Worm (Caenorhabditis elegans) whole organism, L4 larva: ENCODE results near the gene exos-2.

Experiments used
- Y48G9A.11 ChIP-seq: fragments of 200-800 bp; sonication (Bioruptor generic); IDR thresholded peaks from 2 replicates; pipeline ENCODE4 v1.3.6; 2022; ENCODE audit warnings: missing genetic modification reagents, missing genetic modification characterization, missing compliant biosample characterization
- aly-2 ChIP-seq: sonication (generic microtip); optimal IDR thresholded peaks from 2 replicates; lab custom pipeline; 2018; ENCODE audit warnings: missing biosample characterization, missing genetic modification characterization
- attf-4 ChIP-seq: sonication (generic microtip); optimal IDR thresholded peaks from 3 replicates; lab custom pipeline; 2017; ENCODE audit warnings: missing biosample characterization, missing genetic modification characterization
- ceh-28 ChIP-seq: fragments of 150-350 bp; optimal IDR thresholded peaks from 2 replicates; lab custom pipeline; 2014; ENCODE audit warnings: missing biosample characterization, missing genetic modification reagents, missing genetic modification characterization
- ces-1 ChIP-seq: fragments of 150-350 bp; sonication (generic microtip); optimal IDR thresholded peaks from 4 replicates; lab custom pipeline; 2014; ENCODE audit warnings: missing biosample characterization, missing genetic modification reagents, missing genetic modification characterization
- ctbp-1 ChIP-seq: fragments of 200-800 bp; sonication (Bioruptor generic); IDR thresholded peaks from 2 replicates; pipeline ENCODE4 v1.3.6; 2022; ENCODE audit warnings: missing genetic modification reagents, missing genetic modification characterization, missing compliant biosample characterization
- daf-12 ChIP-seq: fragments of 150-350 bp; optimal IDR thresholded peaks from 2 replicates; lab custom pipeline; 2014; ENCODE audit warnings: missing biosample characterization, missing genetic modification reagents, missing genetic modification characterization
- daf-16 ChIP-seq, 3 experiments: sonication (generic microtip); optimal IDR thresholded peaks; 2 replicates each; lab custom pipeline; 2016 to 2017; ENCODE audit warnings: missing genetic modification characterization in 3 of 3, missing genetic modification reagents in 3 of 3, mild to moderate bottlenecking in 2 of 3, missing compliant biosample characterization in 2 of 3, missing biosample characterization in 1 of 3, moderate library complexity in 1 of 3
- dmd-6 ChIP-seq: fragments of 200-800 bp; sonication (Bioruptor generic); IDR thresholded peaks from 2 replicates; pipeline ENCODE4 v1.3.6; 2022; ENCODE audit warnings: missing genetic modification reagents, missing genetic modification characterization, missing compliant biosample characterization
- fkh-10 ChIP-seq: fragments of 150-350 bp; optimal IDR thresholded peaks from 2 replicates; lab custom pipeline; 2014; ENCODE audit warnings: missing biosample characterization, missing genetic modification reagents, missing genetic modification characterization
- gei-8 ChIP-seq: fragments of 200-800 bp; sonication (Bioruptor generic); optimal IDR thresholded peaks from 2 replicates; lab custom pipeline; 2018; ENCODE audit warnings: mild to moderate bottlenecking, missing genetic modification characterization, missing compliant biosample characterization
- hlh-30 ChIP-seq: sonication (generic microtip); optimal IDR thresholded peaks from 2 replicates; lab custom pipeline; 2017; ENCODE audit warnings: antibody characterized with exemption, mild to moderate bottlenecking, missing genetic modification characterization, missing compliant biosample characterization; ENCODE audit not compliant: insufficient read depth
- lim-7 ChIP-seq: fragments of 200-800 bp; sonication (Bioruptor generic); IDR thresholded peaks from 2 replicates; pipeline ENCODE4 v1.3.6; 2022; ENCODE audit warnings: missing genetic modification characterization, missing compliant biosample characterization
- lin-1 ChIP-seq: fragments of 200-800 bp; sonication (Bioruptor generic); IDR thresholded peaks from 2 replicates; pipeline ENCODE4 v1.3.6; 2022; ENCODE audit warnings: missing genetic modification reagents, missing genetic modification characterization, missing compliant biosample characterization
- lin-29 ChIP-seq: fragments of 200-800 bp; sonication (Bioruptor generic); IDR thresholded peaks from 2 replicates; pipeline ENCODE4 v1.3.6; 2022; ENCODE audit warnings: missing genetic modification reagents, missing genetic modification characterization, missing compliant biosample characterization
- lsy-2 ChIP-seq, 2 experiments: fragments of 150-350 bp in 1 of 2; sonication (generic microtip) in 1 of 2; optimal IDR thresholded peaks; 2 replicates each; lab custom pipeline; 2014 to 2017; ENCODE audit warnings: missing biosample characterization in 2 of 2, missing genetic modification characterization in 2 of 2
- madf-5 ChIP-seq, 2 experiments: fragments of 200-800 bp; sonication (Bioruptor generic); IDR thresholded peaks; 2 replicates each; pipeline ENCODE4 v1.3.6; 2022; ENCODE audit warnings: missing compliant biosample characterization in 2 of 2, missing genetic modification characterization in 2 of 2
- mdl-1 ChIP-seq, 2 experiments: fragments of 150-350 bp in 1 of 2; sonication (generic microtip) in 1 of 2; optimal IDR thresholded peaks; 2 replicates each; lab custom pipeline; 2014 to 2017; ENCODE audit warnings: missing biosample characterization in 2 of 2, missing genetic modification characterization in 2 of 2
- mep-1 ChIP-seq: fragments of 150-350 bp; sonication (generic microtip); optimal IDR thresholded peaks from 3 replicates; lab custom pipeline; 2014; ENCODE audit warnings: missing biosample characterization, missing genetic modification characterization
- nhr-11 ChIP-seq: fragments of 150-350 bp; optimal IDR thresholded peaks from 2 replicates; lab custom pipeline; 2014; ENCODE audit warnings: missing biosample characterization, missing genetic modification characterization
- nhr-237 ChIP-seq: sonication (generic microtip); optimal IDR thresholded peaks from 2 replicates; lab custom pipeline; 2017; ENCODE audit warnings: missing biosample characterization, missing genetic modification characterization
- nhr-25 ChIP-seq: sonication (generic microtip); optimal IDR thresholded peaks from 2 replicates; lab custom pipeline; 2017; ENCODE audit warnings: missing genetic modification characterization, mild to moderate bottlenecking, missing compliant biosample characterization, antibody characterized with exemption, moderate library complexity, borderline replicate concordance; ENCODE audit not compliant: insufficient read depth
- nhr-42 ChIP-seq: fragments of 200-800 bp; sonication (Bioruptor generic); IDR thresholded peaks from 2 replicates; pipeline ENCODE4 v1.3.6; 2022; ENCODE audit warnings: missing genetic modification characterization, missing compliant biosample characterization
- snpc-1.2 ChIP-seq: fragments of 200-800 bp; sonication (Bioruptor generic); IDR thresholded peaks from 2 replicates; pipeline ENCODE4 v1.3.6; 2022; ENCODE audit warnings: missing genetic modification reagents, missing genetic modification characterization, missing compliant biosample characterization
- unc-62 ChIP-seq, 3 experiments: fragments of 150-350 bp in 1 of 3; sonication (generic microtip); optimal IDR thresholded peaks in 2 of 3; peaks in 1 of 3; 1 replicate in 1 of 3; 2 replicates in 2 of 3; lab custom pipeline; 2014 to 2017; ENCODE audit warnings: missing biosample characterization in 3 of 3, missing genetic modification characterization in 3 of 3, missing genetic modification reagents in 3 of 3, missing genotype in 1 of 3
- zfp-2 ChIP-seq: sonication (generic microtip); optimal IDR thresholded peaks from 2 replicates; lab custom pipeline; 2016; ENCODE audit warnings: mild to moderate bottlenecking, missing genetic modification characterization, missing compliant biosample characterization
- ztf-7 ChIP-seq: fragments of 150-350 bp; optimal IDR thresholded peaks from 2 replicates; lab custom pipeline; 2014; ENCODE audit warnings: missing biosample characterization, missing genetic modification characterization

exos-2 gene

DNA sequence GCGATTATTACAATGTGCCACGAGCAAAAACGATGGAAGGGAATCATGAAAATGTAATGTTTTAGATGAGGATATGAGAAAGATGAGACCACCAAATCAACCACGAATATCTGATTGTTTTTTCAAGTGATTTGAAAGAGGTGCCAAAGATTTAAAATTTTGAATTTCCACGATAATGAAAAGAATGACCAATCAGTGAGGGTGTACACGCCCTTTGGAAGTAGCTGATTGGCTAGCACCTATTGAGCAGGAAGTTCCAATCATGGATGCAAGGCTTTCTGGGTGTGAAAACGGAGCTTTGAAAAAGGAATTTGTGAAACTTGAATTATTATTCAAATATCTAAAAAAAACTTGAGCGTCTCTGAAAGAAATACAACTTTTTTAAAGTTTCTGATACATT is 23.7 kb upstream of the exos-2 start:
- TF ChIP-seq gei-8 (GFP tag; lab: Kevin White, UChicago) = no peak
- peak in 1 of 2 experiments; percentile 15 for TF ChIP-seq unc-62 (GFP tag; optimal IDR thresholded peaks at IDR 0.05 in 1 of 2; lab: Kevin White, UChicago)
- TF ChIP-seq unc-62 (tag; optimal IDR thresholded peaks at IDR 0.05; lab: Kevin White, UChicago) = no peak

DNA sequence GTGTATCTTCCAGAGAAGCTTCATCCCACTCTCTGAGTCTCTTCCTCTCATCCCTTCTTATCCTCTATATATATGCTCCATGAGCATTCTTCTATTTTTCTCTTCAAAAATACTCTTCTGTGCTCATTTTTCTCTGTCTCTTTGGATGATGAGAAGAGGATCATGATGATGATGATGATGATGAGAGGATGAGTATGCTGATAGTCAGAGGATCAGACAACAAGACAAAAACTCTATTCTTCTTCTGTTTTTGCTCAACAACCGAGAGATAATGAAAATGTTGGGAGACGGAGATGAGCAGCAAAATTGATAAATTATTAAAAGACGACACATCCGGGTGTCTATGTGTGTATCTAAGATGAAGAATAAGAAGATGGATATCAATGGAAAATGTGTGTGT is 21.9 kb upstream of the exos-2 start:
- TF ChIP-seq unc-62 (GFP tag; optimal IDR thresholded peaks at IDR 0.05 in 1 of 2; lab: Kevin White, UChicago) (peak in 1 of 2 experiments; percentile 96), unc-62 (tag; optimal IDR thresholded peaks at IDR 0.05; lab: Kevin White, UChicago) (no peak), zfp-2 (tag; lab: Kevin White, UChicago) (no peak), ctbp-1 (GFP tag; lab: Robert Waterston, UW) (0 out of 2 replicates have a peak, but pooled peaks have one; percentile 20), nhr-11 (tag; lab: Kevin White, UChicago) (peak; percentile 74), daf-16 (GFP tag; optimal IDR thresholded peaks at IDR 0.05; lab: Kevin White, UChicago) (peak in 1 of 2 experiments; percentile 46), daf-16 (tag; optimal IDR thresholded peaks at IDR 0.05; lab: Kevin White, UChicago) (no peak), hlh-30 (tag; lab: Kevin White, UChicago) (peak; percentile 4)

DNA sequence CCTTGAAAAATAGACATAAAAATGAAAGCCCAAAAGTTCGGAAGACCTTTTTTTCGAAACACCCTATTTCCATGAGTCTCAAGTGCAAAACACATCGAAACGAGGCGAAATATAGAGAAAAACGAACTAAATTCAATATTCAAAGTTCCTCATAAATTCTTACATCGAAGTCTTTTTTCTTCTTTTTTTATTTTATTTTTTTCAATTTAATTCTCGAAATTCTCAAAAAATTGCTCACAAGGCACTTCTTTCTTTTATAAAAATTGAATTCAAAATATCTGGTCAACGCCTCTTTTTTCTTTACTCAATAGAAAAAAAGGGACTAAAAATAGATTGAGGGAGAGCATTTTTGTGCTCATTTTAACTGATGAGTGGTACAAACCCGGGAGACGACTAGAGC is 20.1 kb upstream of the exos-2 start:
- TF ChIP-seq fkh-10 (peak; percentile 27), ceh-28 (tag; lab: Kevin White, UChicago) (no peak)

DNA sequence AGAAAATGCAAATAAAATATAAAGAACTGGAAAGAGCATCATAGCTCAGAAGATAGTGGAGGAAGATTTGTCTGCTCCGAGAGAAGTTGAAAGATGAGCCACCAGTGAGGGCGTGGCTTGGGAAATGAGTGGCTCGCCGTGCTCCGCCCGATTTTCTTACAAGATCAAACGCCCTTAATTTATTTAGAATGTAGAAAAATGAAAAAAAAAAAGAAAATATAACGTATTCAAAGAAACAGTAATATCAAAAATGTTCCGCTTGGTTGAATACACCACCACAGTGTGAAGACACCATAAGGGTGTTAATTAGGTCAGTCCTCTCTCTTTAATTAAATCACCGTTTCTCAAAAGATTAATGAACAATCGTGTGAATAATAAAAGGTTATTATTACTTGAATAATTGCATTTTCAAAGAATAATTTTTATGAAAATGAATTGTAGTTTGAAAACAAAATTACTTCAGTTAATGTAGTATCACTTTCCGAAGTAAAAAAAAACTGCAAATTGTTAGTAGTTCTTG is 12.8 kb upstream of the exos-2 start, which contains the start of gene sfrp-1:
Gene sfrp-1, minus strand, starts transcription at position 51 of the 520 bp plus-strand sequence.
- TF ChIP-seq nhr-237 (tag; lab: Kevin White, UChicago) = no peak
- TF ChIP-seq nhr-25 (tag; lab: Kevin White, UChicago) = no peak
- no peak for TF ChIP-seq mdl-1 (tag; optimal IDR thresholded peaks at IDR 0.05; lab: Kevin White, UChicago)
- TF ChIP-seq ztf-7 (tag; lab: Kevin White, UChicago) = no peak
- no peak for TF ChIP-seq nhr-42 (GFP tag; lab: Robert Waterston, UW)
- no peak for TF ChIP-seq lin-1 (GFP tag; lab: Robert Waterston, UW)
- TF ChIP-seq lim-7 (GFP tag; lab: Robert Waterston, UW) = no peak
- TF ChIP-seq lsy-2 (tag; optimal IDR thresholded peaks at IDR 0.05; lab: Kevin White, UChicago) = no peak
- no peak for TF ChIP-seq ces-1 (GFP tag; lab: Kevin White, UChicago)
- TF ChIP-seq mep-1 (tag; lab: Kevin White, UChicago) = no peak
- no peak for TF ChIP-seq dmd-6 (GFP tag; lab: Robert Waterston, UW)
- TF ChIP-seq Y48G9A.11 (GFP tag; lab: Robert Waterston, UW) = no peak
- no peak for TF ChIP-seq aly-2
- no peak for TF ChIP-seq gei-8 (GFP tag; lab: Kevin White, UChicago)
- TF ChIP-seq, all 104 proteins: peak for 0

DNA sequence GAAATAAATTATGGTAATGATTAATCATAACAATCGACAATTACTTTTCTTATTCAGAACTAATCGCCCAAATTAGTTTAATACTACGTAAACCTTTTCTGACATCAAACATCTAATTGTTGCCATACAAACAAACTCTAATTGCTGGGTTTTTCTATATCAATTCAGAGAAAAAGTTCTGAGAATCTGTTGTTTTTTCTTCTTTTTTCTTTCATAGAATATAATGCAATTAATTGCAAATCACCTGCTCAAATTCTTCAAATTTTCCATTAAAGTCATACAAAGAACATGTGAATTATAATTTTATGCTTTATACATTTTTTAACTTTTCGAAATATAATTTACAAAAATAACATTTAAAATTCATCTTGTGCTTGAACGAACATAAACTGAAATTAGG is 11.9 kb upstream of the exos-2 start:
- no peak for TF ChIP-seq snpc-1.2 (GFP tag; lab: Robert Waterston, UW)

DNA sequence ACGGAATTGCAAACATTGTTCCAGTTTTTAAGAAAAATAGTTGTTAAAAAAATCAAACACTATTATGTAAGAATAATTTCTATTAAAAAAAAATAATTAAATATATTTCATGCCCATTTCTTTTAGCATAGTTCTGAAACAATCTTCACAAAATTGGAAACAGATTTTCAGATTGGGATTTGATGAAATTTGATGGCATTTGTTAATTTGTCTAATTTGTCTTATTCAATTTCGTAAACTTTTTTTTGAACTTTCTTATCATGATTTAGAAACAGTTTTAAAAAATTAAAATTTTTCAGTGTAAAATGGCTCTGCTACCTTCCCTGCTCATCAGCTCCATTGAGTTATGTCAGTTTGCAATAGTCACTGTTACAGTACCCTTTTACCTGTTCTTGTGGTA is 10.4 kb upstream of the exos-2 start, which contains the start of gene srv-13:
Gene srv-13, plus strand, starts transcription at position 301 of the 400 bp plus-strand sequence.
- TF ChIP-seq mdl-1 (tag; optimal IDR thresholded peaks at IDR 0.05; lab: Kevin White, UChicago) = no peak
- no peak for TF ChIP-seq madf-5 (GFP tag; IDR thresholded peaks at IDR 0.05; lab: Robert Waterston, UW)
- TF ChIP-seq, all 104 proteins: peak for 0

DNA sequence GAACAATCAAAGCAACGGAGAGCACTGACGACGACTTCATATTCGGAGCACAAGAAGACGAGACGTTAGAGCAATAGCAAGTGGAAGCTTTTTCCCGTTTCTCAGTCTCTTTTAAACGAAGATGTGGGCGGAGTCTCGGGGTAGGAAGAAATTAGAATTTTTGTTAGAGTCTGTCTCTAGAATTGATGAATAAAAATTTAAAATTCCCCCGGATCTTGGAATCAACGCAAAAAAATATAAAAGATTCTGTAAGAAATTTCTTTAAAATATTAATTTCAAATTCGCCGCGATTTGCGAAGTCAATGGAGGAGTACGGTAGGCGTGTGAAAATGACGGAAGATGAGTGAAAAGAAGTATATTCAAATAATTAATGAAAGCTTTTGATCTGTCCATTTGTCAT is 1.8 kb upstream of the exos-2 start, which contains the start of gene nlp-71:
Gene nlp-71, minus strand, starts transcription at position 101 of the 400 bp plus-strand sequence.
- no peak for TF ChIP-seq daf-12 (tag; lab: Kevin White, UChicago)
- no peak for TF ChIP-seq attf-4 (tag; lab: Kevin White, UChicago)
- no peak for TF ChIP-seq lin-29 (GFP tag; lab: Robert Waterston, UW)
- TF ChIP-seq unc-62 (GFP tag; optimal IDR thresholded peaks at IDR 0.05 in 1 of 2; lab: Kevin White, UChicago) = no peak
- TF ChIP-seq unc-62 (tag; optimal IDR thresholded peaks at IDR 0.05; lab: Kevin White, UChicago) = no peak
- no peak for TF ChIP-seq nhr-237 (tag; lab: Kevin White, UChicago)
